Fruit fly (Drosophila melanogaster) whole organism, pupa: ENCODE data around the gene Myc.

Source experiments
- CG10348 ChIP-seq: fragments of 200-800 bp; sonication (Bioruptor generic); IDR thresholded peaks from 2 replicates; pipeline ENCODE4 v1.3.6; 2022; ENCODE audit warnings: missing biosample characterization, missing genetic modification characterization
- CG12605 ChIP-seq: fragments of 200-800 bp; sonication (Bioruptor generic); IDR thresholded peaks from 2 replicates; pipeline ENCODE4 v1.3.6; 2022; ENCODE audit warnings: missing biosample characterization, missing genetic modification characterization
- CG13204 ChIP-seq: fragments of 200-800 bp; sonication (Bioruptor generic); optimal IDR thresholded peaks from 2 replicates; lab custom pipeline; 2018; ENCODE audit warnings: missing biosample characterization, mild to moderate bottlenecking, missing genetic modification characterization, moderate library complexity
- CG14655 ChIP-seq: fragments of 200-800 bp; sonication (Bioruptor generic); optimal IDR thresholded peaks from 3 replicates; lab custom pipeline; 2017; ENCODE audit warnings: mild to moderate bottlenecking, missing biosample characterization, missing genetic modification reagents, missing genetic modification characterization
- CG15710 ChIP-seq: fragments of 200-800 bp; sonication (Bioruptor generic); optimal IDR thresholded peaks from 2 replicates; lab custom pipeline; 2018; ENCODE audit warnings: missing biosample characterization, mild to moderate bottlenecking, missing genetic modification characterization, moderate library complexity
- CG17806 ChIP-seq: fragments of 200-800 bp; sonication (Bioruptor generic); optimal IDR thresholded peaks from 2 replicates; lab custom pipeline; 2018; ENCODE audit warnings: missing biosample characterization, mild to moderate bottlenecking, missing genetic modification characterization, moderate library complexity
- CG32121 ChIP-seq: fragments of 200-800 bp; sonication (Bioruptor generic); IDR thresholded peaks from 2 replicates; pipeline ENCODE4 v1.3.6; 2022; ENCODE audit warnings: missing biosample characterization, missing genetic modification characterization
- CG34367 ChIP-seq: fragments of 200-800 bp; sonication (Bioruptor generic); optimal IDR thresholded peaks from 2 replicates; lab custom pipeline; 2018; ENCODE audit warnings: missing biosample characterization, mild to moderate bottlenecking, missing genetic modification characterization
- CG4496 ChIP-seq: fragments of 200-800 bp; sonication (Bioruptor generic); IDR thresholded peaks from 3 replicates; pipeline ENCODE4 v1.3.6; 2022; ENCODE audit warnings: missing biosample characterization, missing genetic modification characterization
- CG8159 ChIP-seq: fragments of 200-800 bp; sonication (Bioruptor generic); optimal IDR thresholded peaks from 3 replicates; lab custom pipeline; 2018; ENCODE audit warnings: missing biosample characterization, mild to moderate bottlenecking, missing genetic modification characterization, moderate library complexity
- CG8301 ChIP-seq: fragments of 200-800 bp; sonication (Bioruptor generic); optimal IDR thresholded peaks from 2 replicates; lab custom pipeline; 2018; ENCODE audit warnings: missing biosample characterization, mild to moderate bottlenecking, missing genetic modification characterization
- CG9948 ChIP-seq: fragments of 200-800 bp; sonication (Bioruptor generic); optimal IDR thresholded peaks from 2 replicates; lab custom pipeline; 2018; ENCODE audit warnings: missing biosample characterization, mild to moderate bottlenecking, missing genetic modification characterization, moderate library complexity
- D1 ChIP-seq: fragments of 200-800 bp; sonication (Bioruptor generic); optimal IDR thresholded peaks from 2 replicates; lab custom pipeline; 2018; ENCODE audit warnings: missing biosample characterization, mild to moderate bottlenecking, missing genetic modification characterization, moderate library complexity
- EcR ChIP-seq: fragments of 200-800 bp; sonication (Bioruptor generic); optimal IDR thresholded peaks from 3 replicates; lab custom pipeline; 2019; ENCODE audit warnings: missing biosample characterization, missing genetic modification characterization, mild to moderate bottlenecking, moderate library complexity, missing genetic modification reagents
- Ets98B ChIP-seq: fragments of 200-800 bp; sonication (Bioruptor generic); IDR thresholded peaks from 2 replicates; pipeline ENCODE4 v1.3.6; 2022; ENCODE audit warnings: missing biosample characterization, missing genetic modification characterization
- Pif1A ChIP-seq: fragments of 200-800 bp; sonication (Bioruptor generic); optimal IDR thresholded peaks from 3 replicates; lab custom pipeline; 2016; ENCODE audit warnings: missing biosample characterization, missing genetic modification characterization
- Pif1B ChIP-seq: fragments of 200-800 bp; sonication (Bioruptor generic); optimal IDR thresholded peaks from 3 replicates; lab custom pipeline; 2016; ENCODE audit warnings: missing biosample characterization, missing genetic modification characterization
- Snoo ChIP-seq: fragments of 200-800 bp; sonication (Bioruptor generic); optimal IDR thresholded peaks from 3 replicates; lab custom pipeline; 2017; ENCODE audit warnings: missing biosample characterization, mild to moderate bottlenecking, missing genetic modification characterization, inconsistent platforms
- fd96Ca ChIP-seq: fragments of 200-800 bp; sonication (Bioruptor generic); IDR thresholded peaks from 3 replicates; pipeline ENCODE4 v1.3.6; 2022; ENCODE audit warnings: missing biosample characterization, missing genetic modification characterization
- gl ChIP-seq: fragments of 200-800 bp; sonication (Bioruptor generic); optimal IDR thresholded peaks from 2 replicates; lab custom pipeline; 2018; ENCODE audit warnings: missing biosample characterization, mild to moderate bottlenecking, missing genetic modification characterization
- rn ChIP-seq: fragments of 200-800 bp; sonication (Bioruptor generic); IDR thresholded peaks from 2 replicates; pipeline ENCODE4 v1.3.6; 2022; ENCODE audit warnings: missing biosample characterization, missing genetic modification characterization

The Myc gene

DNA sequence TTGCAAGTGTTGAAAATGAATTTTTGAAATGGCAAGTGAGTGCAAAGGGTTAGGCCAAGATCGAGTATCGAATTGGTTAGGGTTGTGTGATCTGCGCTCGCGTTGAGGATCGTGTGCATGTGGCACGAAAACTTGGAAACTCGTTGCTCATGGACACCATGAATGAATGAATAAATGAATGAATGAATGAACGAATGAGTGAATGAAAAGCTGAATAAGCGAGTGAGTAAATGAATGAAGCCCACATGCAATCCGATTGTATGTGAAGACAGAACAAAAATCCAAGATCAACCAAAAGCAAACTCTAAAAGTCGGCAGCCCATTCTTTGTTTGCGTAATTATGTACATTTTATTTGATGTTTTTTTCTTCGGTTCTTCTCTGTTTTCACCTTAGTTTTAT lies 31.7 kb downstream of the Myc start:
- no peak for TF ChIP-seq CG10348 (GFP tag; lab: Robert Waterston, UW)
- no peak for TF ChIP-seq Pif1A (GFP tag; lab: Kevin White, UChicago)
- no peak for TF ChIP-seq gl (tag; lab: Kevin White, UChicago)
- no peak for TF ChIP-seq CG9948 (tag; lab: Kevin White, UChicago)
- TF ChIP-seq CG15710 (tag; lab: Kevin White, UChicago): no peak
- TF ChIP-seq D1 (tag; lab: Kevin White, UChicago): no peak
- TF ChIP-seq fd96Ca (GFP tag; lab: Robert Waterston, UW): no peak
- no peak for TF ChIP-seq Pif1B (GFP tag; lab: Kevin White, UChicago)
- no peak for TF ChIP-seq CG32121 (GFP tag; lab: Robert Waterston, UW)
- TF ChIP-seq Snoo (tag; lab: Kevin White, UChicago): no peak
- TF ChIP-seq CG12605: no peak
- no peak for TF ChIP-seq CG4496 (GFP tag; lab: Robert Waterston, UW)
- TF ChIP-seq CG34367: no peak
- TF ChIP-seq CG8159 (tag; lab: Kevin White, UChicago): no peak

DNA sequence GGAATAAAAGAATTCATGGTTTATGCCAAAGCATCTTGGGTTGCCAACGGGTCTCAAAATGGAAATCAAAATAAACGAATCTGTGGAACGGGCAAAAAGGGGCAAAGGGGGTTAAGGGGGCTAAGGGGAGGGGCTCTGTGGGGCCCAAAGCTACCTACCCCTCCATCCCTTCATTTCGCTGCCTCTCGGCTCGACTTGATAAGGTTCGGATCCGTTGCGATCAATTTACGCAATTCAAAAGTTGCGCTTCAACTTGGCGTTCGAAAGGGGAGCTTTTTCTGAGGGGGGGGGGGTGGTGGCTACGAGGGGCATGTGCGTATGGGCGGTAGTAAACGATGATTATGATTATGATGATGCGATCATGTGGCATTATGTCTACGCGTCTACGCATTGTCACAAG lies 32.5 kb downstream of the Myc start:
- TF ChIP-seq CG12605 (no peak), CG15710 (tag; lab: Kevin White, UChicago) (no peak), CG14655 (GFP tag; lab: Kevin White, UChicago) (no peak), EcR (no peak), Snoo (tag; lab: Kevin White, UChicago) (no peak)

DNA sequence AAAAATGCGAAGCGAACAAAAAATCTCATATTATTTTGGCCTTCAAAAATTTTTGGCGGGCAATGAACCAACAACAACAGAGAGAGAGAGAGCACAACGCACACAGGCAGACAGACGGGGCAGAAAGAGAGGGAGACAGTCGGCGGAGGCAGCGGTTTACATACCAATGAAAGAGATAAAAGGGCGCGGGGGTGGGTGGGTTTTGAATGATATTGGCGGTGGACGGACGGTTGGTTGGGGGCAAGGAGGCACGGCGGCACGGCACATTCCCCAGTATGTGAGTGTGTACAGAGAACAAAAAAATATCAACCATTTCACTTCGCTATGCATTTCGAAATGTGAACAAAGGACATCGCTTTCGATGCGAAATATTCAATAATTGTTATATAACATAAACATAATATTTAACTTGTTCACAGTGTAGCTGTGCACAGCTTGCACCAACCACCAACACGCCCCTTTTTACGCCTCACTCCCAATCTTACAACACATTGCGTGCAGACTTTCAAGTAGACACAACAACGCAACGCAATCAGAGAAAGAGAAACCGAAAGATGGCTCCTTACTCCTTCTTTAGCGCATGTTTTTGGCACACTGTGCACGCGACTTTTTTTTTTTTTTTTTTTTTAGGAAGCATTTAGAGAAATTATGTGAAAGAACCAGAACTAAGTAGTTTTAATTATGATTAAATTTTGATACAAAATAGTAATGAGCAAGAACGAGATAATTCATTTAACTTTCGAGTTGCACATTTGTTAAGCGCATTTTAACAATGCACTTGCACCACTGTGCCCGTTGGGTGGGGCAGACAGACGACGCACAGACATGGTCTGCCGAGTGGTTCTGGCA lies 35.0 kb downstream of the Myc start:
- no peak for TF ChIP-seq CG8301 (tag; lab: Kevin White, UChicago)
- peak; percentile 53 for TF ChIP-seq CG14655 (GFP tag; lab: Kevin White, UChicago)
- peak; percentile 79 for TF ChIP-seq Pif1B (GFP tag; lab: Kevin White, UChicago)
- TF ChIP-seq fd96Ca (GFP tag; lab: Robert Waterston, UW): no peak; the same call in 2 of the 3 replicates
- no peak for TF ChIP-seq CG10348 (GFP tag; lab: Robert Waterston, UW)
- peak; percentile 68 for TF ChIP-seq Snoo (tag; lab: Kevin White, UChicago)
- TF ChIP-seq CG13204: peak; percentile 71
- no peak for TF ChIP-seq CG32121 (GFP tag; lab: Robert Waterston, UW)
- TF ChIP-seq CG9948 (tag; lab: Kevin White, UChicago): peak; percentile 32
- peak; percentile 35 for TF ChIP-seq CG15710 (tag; lab: Kevin White, UChicago)
- TF ChIP-seq gl (tag; lab: Kevin White, UChicago): peak; percentile 3
- peak; percentile 82 for TF ChIP-seq EcR
- TF ChIP-seq CG8159 (tag; lab: Kevin White, UChicago): peak; percentile 57
- peak; percentile 54 for TF ChIP-seq CG17806 (tag; lab: Kevin White, UChicago)
- no peak for TF ChIP-seq D1 (tag; lab: Kevin White, UChicago)
- TF ChIP-seq rn (GFP tag; lab: Robert Waterston, UW): no peak
- TF ChIP-seq Pif1A (GFP tag; lab: Kevin White, UChicago): peak; percentile 76
- TF ChIP-seq Ets98B (GFP tag; lab: Robert Waterston, UW): no peak; the same call in 1 of the 2 replicates
- TF ChIP-seq CG12605: no peak
- TF ChIP-seq CG4496 (GFP tag; lab: Robert Waterston, UW): peak; percentile 44; the same call in 2 of the 3 replicates
- TF ChIP-seq CG34367: peak; percentile 45

DNA sequence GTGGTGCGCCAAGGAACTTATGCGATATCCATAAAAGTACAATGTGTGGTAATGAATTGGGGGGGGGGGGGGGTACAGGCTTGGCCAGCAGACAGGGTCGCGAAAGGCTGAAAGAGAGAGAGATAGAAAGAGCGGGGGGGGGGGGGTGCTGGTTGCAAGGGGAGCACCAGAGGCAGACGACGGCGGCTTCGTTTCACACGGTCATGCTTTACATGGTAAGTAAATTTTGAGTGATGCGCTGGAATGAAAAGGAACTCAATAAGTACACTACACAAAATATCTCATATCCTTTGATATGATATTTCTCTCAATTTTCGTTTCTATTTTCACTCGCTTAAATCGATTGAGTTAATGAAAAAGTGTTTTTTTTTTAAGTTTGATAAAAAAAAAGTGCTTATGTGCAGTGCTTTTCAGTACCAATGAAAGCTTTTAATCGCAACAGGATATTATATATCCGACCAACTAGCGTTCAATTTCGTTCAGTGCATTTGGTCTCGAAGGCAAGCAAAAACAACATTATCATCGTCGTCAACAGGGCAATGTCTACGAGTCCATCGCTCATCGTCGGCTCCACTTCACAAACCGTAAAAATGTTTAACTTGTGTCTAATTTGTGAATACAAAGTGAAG lies 35.8 kb downstream of the Myc start:
- TF ChIP-seq rn (GFP tag; lab: Robert Waterston, UW): 0 out of 2 replicates have a peak, but pooled peaks have one; percentile 18
- peak; percentile 93 for TF ChIP-seq CG9948 (tag; lab: Kevin White, UChicago)
- TF ChIP-seq D1 (tag; lab: Kevin White, UChicago): peak; percentile 82
- no peak; the same call in 2 of the 3 replicates for TF ChIP-seq fd96Ca (GFP tag; lab: Robert Waterston, UW)
- TF ChIP-seq CG34367: peak; percentile 90
- TF ChIP-seq Pif1A (GFP tag; lab: Kevin White, UChicago): peak; percentile 89
- 0 out of 3 replicates have a peak, but pooled peaks have one; percentile 49 for TF ChIP-seq CG4496 (GFP tag; lab: Robert Waterston, UW)
- peak; percentile 67 for TF ChIP-seq CG8301 (tag; lab: Kevin White, UChicago)
- peak; percentile 62 for TF ChIP-seq EcR
- peak; percentile 91 for TF ChIP-seq CG8159 (tag; lab: Kevin White, UChicago)
- TF ChIP-seq CG15710 (tag; lab: Kevin White, UChicago): peak; percentile 89
- TF ChIP-seq gl (tag; lab: Kevin White, UChicago): peak; percentile 79
- peak; percentile 86 for TF ChIP-seq Snoo (tag; lab: Kevin White, UChicago)
- peak; percentile 76 for TF ChIP-seq CG13204
- no peak for TF ChIP-seq CG32121 (GFP tag; lab: Robert Waterston, UW)
- no peak for TF ChIP-seq CG10348 (GFP tag; lab: Robert Waterston, UW)
- TF ChIP-seq CG14655 (GFP tag; lab: Kevin White, UChicago): peak; percentile 74
- TF ChIP-seq Ets98B (GFP tag; lab: Robert Waterston, UW): no peak
- TF ChIP-seq Pif1B (GFP tag; lab: Kevin White, UChicago): peak; percentile 89
- peak; percentile 93 for TF ChIP-seq CG17806 (tag; lab: Kevin White, UChicago)
- TF ChIP-seq CG12605: peak; percentile 34; the same call in 1 of the 2 replicates

DNA sequence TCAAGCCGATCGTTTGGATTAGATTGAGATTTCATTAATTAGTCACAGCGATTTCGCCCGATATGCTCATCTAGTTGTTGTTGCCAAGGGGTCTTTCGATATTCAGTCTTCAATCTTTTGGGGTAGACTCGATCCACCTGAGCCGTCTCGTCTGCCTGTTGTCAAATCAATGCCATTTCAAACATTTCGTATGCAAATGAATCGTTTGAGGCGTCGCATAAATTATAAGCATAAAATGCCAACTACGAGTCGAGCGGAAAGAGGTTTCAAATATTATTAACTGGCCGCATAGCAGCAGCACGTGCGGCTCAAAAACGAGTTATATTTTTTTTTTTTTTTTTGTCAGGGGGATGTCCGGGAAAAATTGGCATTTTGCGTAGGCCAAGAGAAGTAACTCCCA lies 38.5 kb downstream of the Myc start:
- TF ChIP-seq EcR (no peak), CG34367 (no peak), Ets98B (GFP tag; lab: Robert Waterston, UW) (no peak), CG9948 (tag; lab: Kevin White, UChicago) (no peak), Snoo (tag; lab: Kevin White, UChicago) (no peak), D1 (tag; lab: Kevin White, UChicago) (no peak), fd96Ca (GFP tag; lab: Robert Waterston, UW) (no peak), Pif1B (GFP tag; lab: Kevin White, UChicago) (no peak), CG32121 (GFP tag; lab: Robert Waterston, UW) (no peak), CG17806 (tag; lab: Kevin White, UChicago) (no peak), CG10348 (GFP tag; lab: Robert Waterston, UW) (no peak), CG13204 (no peak), CG4496 (GFP tag; lab: Robert Waterston, UW) (no peak), CG12605 (no peak), rn (GFP tag; lab: Robert Waterston, UW) (no peak), CG8159 (tag; lab: Kevin White, UChicago) (no peak), Pif1A (GFP tag; lab: Kevin White, UChicago) (no peak), CG8301 (tag; lab: Kevin White, UChicago) (no peak), gl (tag; lab: Kevin White, UChicago) (no peak)
